Worm (Caenorhabditis elegans) whole organism, L4 larva: Measurements from ENCODE around the gene Y119D3B.12.

Source experiments
- D1046.2 ChIP-seq: fragments of 200-800 bp; sonication (Bioruptor generic); IDR thresholded peaks from 2 replicates; pipeline ENCODE4 v1.3.6; 2022; ENCODE audit warnings: missing genetic modification characterization, missing compliant biosample characterization
- F10B5.3 ChIP-seq: sonication (generic microtip); optimal IDR thresholded peaks from 2 replicates; lab custom pipeline; 2016; ENCODE audit warnings: mild to moderate bottlenecking, missing genetic modification characterization, missing compliant biosample characterization
- F37D6.2 ChIP-seq: sonication (generic microtip); optimal IDR thresholded peaks from 2 replicates; lab custom pipeline; 2016; ENCODE audit warnings: mild to moderate bottlenecking, missing genetic modification characterization, missing compliant biosample characterization
- T26A8.4 ChIP-seq: fragments of 200-800 bp; sonication (Bioruptor generic); IDR thresholded peaks from 2 replicates; pipeline ENCODE4 v1.3.6; 2022; ENCODE audit warnings: missing genetic modification characterization, missing compliant biosample characterization
- Y105C5A.15 ChIP-seq: fragments of 200-800 bp; sonication (Bioruptor generic); IDR thresholded peaks from 2 replicates; pipeline ENCODE4 v1.3.6; 2022; ENCODE audit warnings: missing genetic modification characterization, missing compliant biosample characterization
- Y48G9A.11 ChIP-seq: fragments of 200-800 bp; sonication (Bioruptor generic); IDR thresholded peaks from 2 replicates; pipeline ENCODE4 v1.3.6; 2022; ENCODE audit warnings: missing genetic modification reagents, missing genetic modification characterization, missing compliant biosample characterization
- Y5F2A.4 ChIP-seq: fragments of 200-800 bp; sonication (Bioruptor generic); optimal IDR thresholded peaks from 2 replicates; lab custom pipeline; 2018; ENCODE audit warnings: mild to moderate bottlenecking, missing genetic modification characterization, missing compliant biosample characterization
- aly-2 ChIP-seq: sonication (generic microtip); optimal IDR thresholded peaks from 2 replicates; lab custom pipeline; 2018; ENCODE audit warnings: missing biosample characterization, missing genetic modification characterization
- arid-1 ChIP-seq: fragments of 200-800 bp; sonication (Bioruptor generic); conservative IDR thresholded peaks from 2 replicates; pipeline ENCODE4 v1.3.6; 2022; ENCODE audit warnings: missing genetic modification reagents, missing genetic modification characterization, missing compliant biosample characterization
- ceh-20 ChIP-seq: fragments of 200-800 bp; sonication (Bioruptor generic); IDR thresholded peaks from 2 replicates; pipeline ENCODE4 v1.3.6; 2022; ENCODE audit warnings: missing genetic modification reagents, missing genetic modification characterization, missing compliant biosample characterization
- ceh-28 ChIP-seq: fragments of 150-350 bp; optimal IDR thresholded peaks from 2 replicates; lab custom pipeline; 2014; ENCODE audit warnings: missing biosample characterization, missing genetic modification reagents, missing genetic modification characterization
- ceh-44 ChIP-seq: fragments of 200-800 bp; sonication (Bioruptor generic); IDR thresholded peaks from 2 replicates; pipeline ENCODE4 v1.3.6; 2022; ENCODE audit warnings: missing genetic modification reagents, missing genetic modification characterization, missing compliant biosample characterization
- ces-1 ChIP-seq: fragments of 150-350 bp; sonication (generic microtip); optimal IDR thresholded peaks from 4 replicates; lab custom pipeline; 2014; ENCODE audit warnings: missing biosample characterization, missing genetic modification reagents, missing genetic modification characterization
- ctbp-1 ChIP-seq: fragments of 200-800 bp; sonication (Bioruptor generic); IDR thresholded peaks from 2 replicates; pipeline ENCODE4 v1.3.6; 2022; ENCODE audit warnings: missing genetic modification reagents, missing genetic modification characterization, missing compliant biosample characterization
- daf-19 ChIP-seq: fragments of 200-800 bp; sonication (Bioruptor generic); conservative IDR thresholded peaks from 2 replicates; pipeline ENCODE4 v1.3.6; 2022; ENCODE audit warnings: missing genetic modification characterization, missing compliant biosample characterization
- daf-8 ChIP-seq: fragments of 200-800 bp; sonication (Bioruptor generic); IDR thresholded peaks from 2 replicates; pipeline ENCODE4 v1.3.6; 2022; ENCODE audit warnings: missing genetic modification characterization, missing compliant biosample characterization
- dmd-6 ChIP-seq: fragments of 200-800 bp; sonication (Bioruptor generic); IDR thresholded peaks from 2 replicates; pipeline ENCODE4 v1.3.6; 2022; ENCODE audit warnings: missing genetic modification reagents, missing genetic modification characterization, missing compliant biosample characterization
- dve-1 ChIP-seq: sonication (generic microtip); optimal IDR thresholded peaks from 2 replicates; lab custom pipeline; 2017; ENCODE audit warnings: antibody characterized with exemption, mild to moderate bottlenecking, missing genetic modification characterization, missing compliant biosample characterization; ENCODE audit not compliant: insufficient read depth
- fos-1 ChIP-seq: fragments of 150-350 bp; optimal IDR thresholded peaks from 2 replicates; lab custom pipeline; 2014; ENCODE audit warnings: missing biosample characterization, missing genetic modification characterization
- gei-8 ChIP-seq: fragments of 200-800 bp; sonication (Bioruptor generic); optimal IDR thresholded peaks from 2 replicates; lab custom pipeline; 2018; ENCODE audit warnings: mild to moderate bottlenecking, missing genetic modification characterization, missing compliant biosample characterization
- hlh-30 ChIP-seq: sonication (generic microtip); optimal IDR thresholded peaks from 2 replicates; lab custom pipeline; 2017; ENCODE audit warnings: antibody characterized with exemption, mild to moderate bottlenecking, missing genetic modification characterization, missing compliant biosample characterization; ENCODE audit not compliant: insufficient read depth
- jun-1 ChIP-seq: fragments of 150-350 bp; optimal IDR thresholded peaks from 2 replicates; lab custom pipeline; 2014; ENCODE audit warnings: missing biosample characterization, missing genetic modification reagents, missing genetic modification characterization
- lin-38 ChIP-seq: fragments of 200-800 bp; sonication (Bioruptor generic); IDR thresholded peaks from 2 replicates; pipeline ENCODE4 v1.3.6; 2022; ENCODE audit warnings: missing genetic modification reagents, missing genetic modification characterization, missing compliant biosample characterization
- lir-3 ChIP-seq: sonication (generic microtip); optimal IDR thresholded peaks from 2 replicates; lab custom pipeline; 2016; ENCODE audit warnings: mild to moderate bottlenecking, missing genetic modification characterization, missing compliant biosample characterization
- lsy-2 ChIP-seq, 2 experiments: fragments of 150-350 bp in 1 of 2; sonication (generic microtip) in 1 of 2; optimal IDR thresholded peaks; 2 replicates each; lab custom pipeline; 2014 to 2017; ENCODE audit warnings: missing biosample characterization in 2 of 2, missing genetic modification characterization in 2 of 2
- mdl-1 ChIP-seq, 2 experiments: fragments of 150-350 bp in 1 of 2; sonication (generic microtip) in 1 of 2; optimal IDR thresholded peaks; 2 replicates each; lab custom pipeline; 2014 to 2017; ENCODE audit warnings: missing biosample characterization in 2 of 2, missing genetic modification characterization in 2 of 2
- mdt-29 ChIP-seq: fragments of 200-800 bp; sonication (Bioruptor generic); IDR thresholded peaks from 2 replicates; pipeline ENCODE4 v1.3.6; 2022; ENCODE audit warnings: missing genetic modification reagents, missing genetic modification characterization, missing compliant biosample characterization
- mxl-3 ChIP-seq: fragments of 200-800 bp; sonication (Bioruptor generic); optimal IDR thresholded peaks from 2 replicates; lab custom pipeline; 2018; ENCODE audit warnings: mild to moderate bottlenecking, missing genetic modification characterization, missing compliant biosample characterization
- nhr-111 ChIP-seq: fragments of 200-800 bp; sonication (Bioruptor generic); optimal IDR thresholded peaks from 2 replicates; lab custom pipeline; 2018; ENCODE audit warnings: mild to moderate bottlenecking, missing genetic modification characterization, missing compliant biosample characterization
- nhr-237 ChIP-seq: sonication (generic microtip); optimal IDR thresholded peaks from 2 replicates; lab custom pipeline; 2017; ENCODE audit warnings: missing biosample characterization, missing genetic modification characterization
- nhr-42 ChIP-seq: fragments of 200-800 bp; sonication (Bioruptor generic); IDR thresholded peaks from 2 replicates; pipeline ENCODE4 v1.3.6; 2022; ENCODE audit warnings: missing genetic modification characterization, missing compliant biosample characterization
- nhr-48 ChIP-seq: sonication (generic microtip); optimal IDR thresholded peaks from 2 replicates; lab custom pipeline; 2016; ENCODE audit warnings: mild to moderate bottlenecking, missing genetic modification characterization, missing compliant biosample characterization
- nhr-6 ChIP-seq: fragments of 150-350 bp; optimal IDR thresholded peaks from 2 replicates; lab custom pipeline; 2014; ENCODE audit warnings: missing biosample characterization, missing genetic modification characterization
- nhr-77 ChIP-seq: fragments of 150-350 bp; optimal IDR thresholded peaks from 2 replicates; lab custom pipeline; 2014; ENCODE audit warnings: missing biosample characterization, missing genetic modification characterization
- php-3 ChIP-seq: fragments of 200-800 bp; sonication (Bioruptor generic); IDR thresholded peaks from 2 replicates; pipeline ENCODE4 v1.3.6; 2022; ENCODE audit warnings: missing genetic modification reagents, missing genetic modification characterization, missing compliant biosample characterization
- pqm-1 ChIP-seq: sonication (generic microtip); optimal IDR thresholded peaks from 2 replicates; lab custom pipeline; 2017; ENCODE audit warnings: missing biosample characterization, missing genetic modification characterization
- saeg-2 ChIP-seq: fragments of 200-800 bp; sonication (Bioruptor generic); IDR thresholded peaks from 2 replicates; pipeline ENCODE4 v1.3.6; 2022; ENCODE audit warnings: missing genetic modification reagents, missing genetic modification characterization, missing compliant biosample characterization
- set-16 ChIP-seq: fragments of 200-800 bp; sonication (Bioruptor generic); IDR thresholded peaks from 2 replicates; pipeline ENCODE4 v1.3.6; 2022; ENCODE audit warnings: missing genetic modification reagents, missing genetic modification characterization, missing compliant biosample characterization
- skn-1 ChIP-seq: fragments of 150-350 bp; optimal IDR thresholded peaks from 2 replicates; lab custom pipeline; 2014; ENCODE audit warnings: missing biosample characterization, missing genetic modification characterization
- snpc-4 ChIP-seq: fragments of 150-350 bp; optimal IDR thresholded peaks from 2 replicates; lab custom pipeline; 2014; ENCODE audit warnings: missing biosample characterization, missing genetic modification characterization
- spr-1 ChIP-seq: sonication (generic microtip); optimal IDR thresholded peaks from 2 replicates; lab custom pipeline; 2016; ENCODE audit warnings: mild to moderate bottlenecking, missing genetic modification characterization, missing compliant biosample characterization
- tra-1 ChIP-seq: fragments of 200-800 bp; sonication (Bioruptor generic); IDR thresholded peaks from 2 replicates; pipeline ENCODE4 v1.3.6; 2022; ENCODE audit warnings: missing genetic modification reagents, missing genetic modification characterization, missing compliant biosample characterization
- unc-62 ChIP-seq, 3 experiments: fragments of 150-350 bp in 1 of 3; sonication (generic microtip); optimal IDR thresholded peaks in 2 of 3; peaks in 1 of 3; 1 replicate in 1 of 3; 2 replicates in 2 of 3; lab custom pipeline; 2014 to 2017; ENCODE audit warnings: missing biosample characterization in 3 of 3, missing genetic modification characterization in 3 of 3, missing genetic modification reagents in 3 of 3, missing genotype in 1 of 3
- zag-1 ChIP-seq: fragments of 150-350 bp; optimal IDR thresholded peaks from 2 replicates; lab custom pipeline; 2014; ENCODE audit warnings: missing biosample characterization, missing genetic modification characterization
- zip-11 ChIP-seq: fragments of 200-800 bp; sonication (Bioruptor generic); IDR thresholded peaks from 2 replicates; pipeline ENCODE4 v1.3.6; 2022; ENCODE audit warnings: missing genetic modification characterization, missing compliant biosample characterization
- zip-2 ChIP-seq: fragments of 150-350 bp; optimal IDR thresholded peaks from 2 replicates; lab custom pipeline; 2014; ENCODE audit warnings: missing biosample characterization, missing genetic modification characterization
- ztf-7 ChIP-seq: fragments of 150-350 bp; optimal IDR thresholded peaks from 2 replicates; lab custom pipeline; 2014; ENCODE audit warnings: missing biosample characterization, missing genetic modification characterization

The Y119D3B.12 gene

DNA sequence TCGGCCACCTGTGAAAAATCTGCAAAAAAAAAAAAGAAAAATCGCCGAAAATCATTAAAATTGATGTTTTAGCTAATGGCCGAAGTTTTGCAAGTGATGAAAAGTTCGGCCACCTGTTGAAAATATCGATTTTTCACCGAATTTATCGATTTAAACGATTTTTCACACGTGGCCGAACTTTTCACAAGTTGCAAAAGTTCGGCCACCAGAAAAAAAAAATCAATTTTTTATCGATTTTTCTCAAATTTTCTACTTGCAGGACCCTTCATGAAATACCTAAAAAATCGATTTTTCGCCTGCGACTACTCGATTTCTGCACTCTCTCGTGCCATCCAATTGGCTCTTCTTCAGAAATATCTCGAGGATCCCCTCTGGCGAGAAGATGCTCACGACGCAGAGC lies 8.3 kb downstream of the Y119D3B.12 start:
- TF ChIP-seq skn-1 (tag; lab: Kevin White, UChicago) (no peak), fos-1 (tag; lab: Kevin White, UChicago) (no peak), zag-1 (tag; lab: Kevin White, UChicago) (no peak), snpc-4 (no peak), nhr-77 (tag; lab: Kevin White, UChicago) (no peak), unc-62 (GFP tag; optimal IDR thresholded peaks at IDR 0.05 in 1 of 2; lab: Kevin White, UChicago) (peak in 1 of 2 experiments; percentile 12), unc-62 (tag; optimal IDR thresholded peaks at IDR 0.05; lab: Kevin White, UChicago) (no peak), ceh-28 (tag; lab: Kevin White, UChicago) (peak; percentile 31), nhr-237 (no peak)

DNA sequence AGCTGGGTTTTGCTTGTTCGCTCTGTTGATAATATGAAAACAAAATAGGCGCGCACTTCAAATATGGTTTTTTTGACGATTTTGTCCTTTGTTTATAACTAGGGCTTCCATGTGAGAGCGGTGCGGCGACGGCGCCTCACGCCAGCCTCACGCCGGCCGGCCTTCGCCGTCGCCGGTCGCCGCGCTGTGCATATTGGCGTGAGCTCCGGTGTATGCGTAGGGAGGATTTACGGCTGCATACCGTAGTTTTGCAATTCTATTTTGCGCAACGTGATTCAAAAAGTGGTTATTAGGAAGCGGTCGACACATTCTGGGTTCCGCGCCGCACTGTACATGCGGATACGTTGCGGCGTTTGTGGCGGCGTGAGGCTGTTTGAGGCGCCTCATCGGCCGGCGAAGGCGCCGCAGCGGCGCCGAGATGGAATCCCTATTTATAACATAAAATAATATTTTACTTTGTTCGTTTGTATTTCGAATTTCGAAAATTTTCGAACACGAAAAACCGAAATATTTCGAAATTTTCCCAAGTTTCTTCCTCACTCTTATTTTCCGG lies 11.9 kb downstream of the Y119D3B.12 start:
- TF ChIP-seq lir-3 (no peak), pqm-1 (tag; lab: Kevin White, UChicago) (no peak), set-16 (peak; percentile 89), Y48G9A.11 (GFP tag; lab: Robert Waterston, UW) (peak; percentile 46; the same call in 1 of the 2 replicates), ctbp-1 (GFP tag; lab: Robert Waterston, UW) (no peak), gei-8 (no peak), lsy-2 (tag; optimal IDR thresholded peaks at IDR 0.05; lab: Kevin White, UChicago) (no peak), lin-38 (GFP tag; lab: Robert Waterston, UW) (peak; percentile 15; the same call in 1 of the 2 replicates), ces-1 (GFP tag; lab: Kevin White, UChicago) (no peak), saeg-2 (GFP tag; lab: Robert Waterston, UW) (0 out of 2 replicates have a peak, but pooled peaks have one; percentile 10), php-3 (GFP tag; lab: Robert Waterston, UW) (no peak)

DNA sequence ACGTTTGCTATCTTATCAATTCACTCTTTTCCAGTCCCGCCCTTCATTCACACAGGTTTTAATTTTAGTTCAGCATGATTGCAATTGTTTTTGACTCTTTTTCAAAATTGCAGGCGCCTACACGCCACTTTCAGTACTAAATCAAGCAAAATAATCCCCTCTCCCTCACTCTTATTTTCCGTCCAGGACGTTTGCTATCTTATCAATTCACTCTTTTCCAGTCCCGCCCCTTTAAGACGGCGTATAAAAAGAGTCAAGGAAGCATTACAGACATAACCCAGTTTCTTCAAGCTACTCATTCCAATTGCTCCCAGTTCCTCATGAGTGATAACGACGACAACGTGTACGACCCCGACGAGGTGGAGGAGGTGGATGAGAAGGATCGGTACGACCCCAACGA lies 12.3 kb downstream of the Y119D3B.12 start, which contains the start of gene Y119D3B.21:
Gene Y119D3B.21, plus strand, starts transcription at position 321 of the 400 bp plus-strand sequence.
- TF ChIP-seq dve-1 (peak; percentile 53), lir-3 (no peak), spr-1 (tag; lab: Kevin White, UChicago) (no peak), lsy-2 (tag; optimal IDR thresholded peaks at IDR 0.05; lab: Kevin White, UChicago) (no peak), nhr-42 (GFP tag; lab: Robert Waterston, UW) (no peak), aly-2 (tag; lab: Kevin White, UChicago) (no peak), mxl-3 (GFP tag; lab: Kevin White, UChicago) (peak; percentile 53), hlh-30 (no peak), pqm-1 (tag; lab: Kevin White, UChicago) (peak; percentile 84), daf-8 (GFP tag; lab: Robert Waterston, UW) (no peak), set-16 (no peak), unc-62 (GFP tag; optimal IDR thresholded peaks at IDR 0.05 in 1 of 2; lab: Kevin White, UChicago) (no peak), unc-62 (tag; optimal IDR thresholded peaks at IDR 0.05; lab: Kevin White, UChicago) (no peak), arid-1 (no peak), tra-1 (0 out of 2 replicates have a peak, but pooled peaks have one; percentile 37), ztf-7 (tag; lab: Kevin White, UChicago) (no peak), lin-38 (GFP tag; lab: Robert Waterston, UW) (no peak), daf-19 (GFP tag; lab: Robert Waterston, UW) (no peak), ceh-44 (GFP tag; lab: Robert Waterston, UW) (no peak), Y105C5A.15 (GFP tag; lab: Robert Waterston, UW) (no peak), dmd-6 (peak; percentile 86), nhr-6 (tag; lab: Kevin White, UChicago) (no peak), F10B5.3 (tag; lab: Kevin White, UChicago) (no peak), jun-1 (tag; lab: Kevin White, UChicago) (no peak), D1046.2 (GFP tag; lab: Robert Waterston, UW) (no peak), ceh-20 (GFP tag; lab: Robert Waterston, UW) (no peak), zip-2 (tag; lab: Kevin White, UChicago) (no peak), mdt-29 (GFP tag; lab: Robert Waterston, UW) (no peak), nhr-111 (no peak), F37D6.2 (tag; lab: Kevin White, UChicago) (no peak), zip-11 (GFP tag; lab: Robert Waterston, UW) (no peak), ces-1 (GFP tag; lab: Kevin White, UChicago) (no peak), Y5F2A.4 (GFP tag; lab: Kevin White, UChicago) (no peak), mdl-1 (tag; optimal IDR thresholded peaks at IDR 0.05; lab: Kevin White, UChicago) (no peak), nhr-48 (peak; percentile 0), T26A8.4 (0 out of 2 replicates have a peak, but pooled peaks have one; percentile 17)
